Worm (Caenorhabditis elegans): ENCODE data around the gene ace-4.

ace-4 gene

DNA sequence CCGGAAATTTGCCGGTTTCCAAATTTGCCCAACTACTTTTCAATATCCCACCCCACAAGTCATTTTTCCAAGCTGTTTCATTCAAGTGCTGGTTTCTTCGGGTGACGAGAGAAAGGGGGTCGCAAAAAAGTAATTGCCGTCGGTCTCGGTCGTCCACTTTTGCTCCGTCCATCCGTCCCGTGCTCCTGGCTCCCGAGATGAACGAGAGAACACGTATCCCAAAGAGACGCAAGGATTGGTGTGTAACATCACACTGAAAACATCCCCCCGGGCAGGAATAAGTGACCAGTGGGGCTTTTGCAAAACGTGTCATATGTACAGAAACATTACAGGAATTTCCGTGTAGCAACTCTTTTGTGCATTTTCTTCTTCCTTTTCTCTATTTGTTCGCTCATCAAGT is 21.2 kb upstream of the ace-4 start:
- no peak for TF ChIP-seq ama-1 (optimal IDR thresholded peaks at IDR 0.05)

DNA sequence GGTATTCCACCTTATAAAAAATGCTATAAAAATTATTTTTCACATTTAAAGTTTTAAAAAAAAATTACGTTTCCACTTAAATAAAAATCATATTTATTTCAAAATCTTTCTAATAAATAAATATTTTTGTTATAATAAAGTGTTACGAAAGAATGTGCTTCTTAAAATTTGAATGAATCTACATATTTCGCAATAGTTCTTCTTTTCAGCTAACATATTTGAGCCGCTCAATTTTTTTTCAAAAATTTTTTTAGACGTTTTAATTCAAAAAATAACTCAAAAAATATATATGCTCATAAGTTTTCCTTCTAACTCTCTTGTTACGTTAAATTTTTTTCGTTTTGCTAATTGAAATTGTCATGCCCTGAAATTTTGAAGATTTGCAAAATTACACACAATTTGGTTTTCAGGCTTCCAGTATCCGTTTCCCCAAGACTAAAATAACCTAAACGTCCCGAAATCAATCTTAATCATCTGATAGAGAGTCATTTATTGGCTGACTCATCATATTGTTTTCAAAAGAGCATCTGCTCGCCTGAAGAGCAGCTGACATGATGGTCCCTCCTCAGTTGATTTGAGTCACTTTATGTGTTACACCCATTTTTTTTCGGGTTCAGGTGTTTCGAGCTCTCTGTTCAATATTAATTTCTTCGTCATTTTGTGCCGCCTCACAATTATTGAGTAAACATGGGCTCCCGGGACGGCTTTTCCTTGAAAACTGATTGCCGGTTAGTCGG is 19.4 kb upstream of the ace-4 start, which contains the start of gene efhd-1:
Gene efhd-1, plus strand, starts transcription at position 582 of the 737 bp plus-strand sequence.
- no peak for TF ChIP-seq mdl-1 (tag; optimal IDR thresholded peaks at IDR 0.05)
- no peak for TF ChIP-seq pqm-1 (tag; optimal IDR thresholded peaks at IDR 0.05)
- TF ChIP-seq egl-5 (tag; optimal IDR thresholded peaks at IDR 0.05): peak; percentile 0

DNA sequence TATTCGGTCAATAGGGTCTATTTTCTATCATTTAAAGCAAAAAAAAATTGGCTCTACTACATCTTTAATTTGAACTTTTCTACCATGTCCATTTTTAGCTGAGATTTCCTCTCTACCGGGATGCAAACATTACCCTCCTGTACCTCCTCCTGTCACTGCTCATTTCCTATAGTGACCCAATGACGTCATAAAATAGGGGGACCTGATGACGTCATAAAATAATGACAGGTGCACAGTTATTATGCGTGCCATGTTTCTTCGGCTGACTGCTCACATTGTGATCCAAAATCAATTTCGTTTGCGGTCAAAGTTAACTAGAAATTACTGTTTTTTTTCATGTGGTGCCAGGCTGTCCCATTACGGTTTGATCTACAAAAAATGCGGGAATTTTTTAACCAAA is 10.9 kb upstream of the ace-4 start:
- TF ChIP-seq pha-4 (tag; optimal IDR thresholded peaks at IDR 0.05): no peak
- TF ChIP-seq nhr-237 (tag; optimal IDR thresholded peaks at IDR 0.05): no peak
- no peak for TF ChIP-seq ceh-9 (tag; optimal IDR thresholded peaks at IDR 0.05)
- TF ChIP-seq daf-12 (tag; optimal IDR thresholded peaks at IDR 0.05): no peak
- no peak for TF ChIP-seq mdl-1 (tag; optimal IDR thresholded peaks at IDR 0.05)
- no peak for TF ChIP-seq pqm-1 (tag; optimal IDR thresholded peaks at IDR 0.05)
- no peak for TF ChIP-seq nhr-76 (tag; optimal IDR thresholded peaks at IDR 0.05)
- no peak for TF ChIP-seq nhr-77 (tag; optimal IDR thresholded peaks at IDR 0.05)

DNA sequence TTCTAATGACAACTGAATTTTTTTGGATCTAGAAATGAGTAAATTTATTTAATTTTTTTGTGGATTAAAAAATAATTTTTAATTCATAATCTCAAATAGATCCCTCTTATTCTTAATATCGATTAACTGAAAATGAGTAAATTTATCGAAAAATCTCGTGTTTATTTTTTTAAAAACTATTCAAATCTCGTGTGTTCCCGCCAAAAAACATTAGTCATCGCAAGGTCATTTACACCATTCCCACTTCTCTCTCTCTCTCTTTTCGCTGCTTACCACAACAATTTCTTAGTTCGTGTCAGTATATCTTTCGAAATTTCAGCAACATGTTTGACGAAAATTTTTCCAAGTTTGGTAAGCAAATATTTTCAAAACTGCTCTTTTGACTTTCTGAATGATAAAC is 10.4 kb upstream of the ace-4 start:
- no peak for TF ChIP-seq nfya-1 (tag; optimal IDR thresholded peaks at IDR 0.05; ENCODE audit: insufficient read depth)
- no peak for TF ChIP-seq elt-3 (tag; optimal IDR thresholded peaks at IDR 0.05)
- TF ChIP-seq eor-1 (tag; optimal IDR thresholded peaks at IDR 0.05): no peak
- no peak for TF ChIP-seq sea-2 (GFP tag; optimal IDR thresholded peaks at IDR 0.05)
- no peak for TF ChIP-seq zag-1 (tag; optimal IDR thresholded peaks at IDR 0.05)
- TF ChIP-seq nhr-23 (tag; optimal IDR thresholded peaks at IDR 0.05): no peak
- TF ChIP-seq egl-5 (tag; optimal IDR thresholded peaks at IDR 0.05): no peak
- no peak for TF ChIP-seq nhr-11 (tag; optimal IDR thresholded peaks at IDR 0.05)
- no peak for TF ChIP-seq ceh-16 (tag; optimal IDR thresholded peaks at IDR 0.05)
- TF ChIP-seq ceh-9 (tag; optimal IDR thresholded peaks at IDR 0.05): no peak

DNA sequence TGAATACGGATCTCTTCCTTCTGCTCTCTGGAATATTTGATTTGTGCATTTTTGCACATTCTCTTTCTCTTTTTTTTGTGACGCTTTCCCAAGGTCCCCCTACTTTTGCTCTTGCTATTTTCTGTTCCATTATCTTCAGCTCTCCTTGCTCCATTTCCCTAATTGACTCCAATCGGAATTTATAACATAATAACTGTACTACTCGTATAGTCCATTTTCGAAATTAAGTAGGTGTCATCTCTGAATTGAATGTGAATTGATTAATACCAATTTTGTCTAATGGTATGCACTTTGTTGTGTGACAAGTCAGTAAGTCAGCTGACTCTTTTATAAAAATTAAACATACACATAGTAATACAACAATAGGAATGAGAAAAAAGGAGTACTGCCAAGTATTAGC is 1.9 kb upstream of the ace-4 start:
- TF ChIP-seq mml-1 (tag; optimal IDR thresholded peaks at IDR 0.05): no peak

DNA sequence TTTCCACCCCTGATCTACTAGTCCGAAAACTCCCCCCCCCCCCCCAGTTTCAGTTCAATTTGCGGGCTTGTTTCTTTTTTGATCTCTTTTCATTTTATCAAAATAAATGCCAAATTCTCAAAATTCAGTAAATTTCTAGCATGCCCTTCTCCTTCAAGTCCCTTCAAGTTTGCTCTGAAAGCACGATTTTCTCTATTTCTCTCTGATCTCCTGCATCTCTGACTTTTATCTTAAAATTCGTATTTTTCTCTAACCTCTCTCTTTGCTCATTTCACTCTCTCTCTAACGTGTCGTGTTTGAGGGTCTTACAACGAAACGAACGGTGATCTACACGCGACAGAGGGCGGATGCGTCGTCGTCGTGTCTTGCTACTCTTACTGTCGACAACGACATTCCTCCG is 7.5 kb downstream of the ace-4 start, which contains the start of gene ace-3:
Gene ace-3, plus strand, starts transcription at position 301 of the 400 bp plus-strand sequence.
- TF ChIP-seq elt-3 (tag; optimal IDR thresholded peaks at IDR 0.05) (no peak), mdl-1 (tag; optimal IDR thresholded peaks at IDR 0.05) (no peak)

DNA sequence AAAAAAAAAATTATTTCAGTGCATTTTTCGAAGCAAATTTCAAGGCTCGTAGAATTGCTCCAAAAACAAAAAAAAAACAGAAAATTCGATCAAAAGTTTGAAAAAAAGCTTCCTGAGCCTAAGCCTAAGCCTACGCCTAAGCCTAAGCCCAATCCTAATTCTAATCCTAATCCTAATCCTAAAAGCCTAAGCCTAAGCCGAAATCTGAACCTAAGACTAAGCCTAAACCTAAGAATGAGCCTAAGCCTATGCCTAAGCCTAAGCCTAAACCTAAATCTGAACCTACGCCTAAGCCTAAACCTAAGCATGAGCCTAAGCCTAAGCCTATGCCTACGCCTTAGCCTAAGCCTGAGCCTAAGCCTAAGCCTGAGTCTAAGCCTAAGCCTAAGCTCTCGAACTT is 8.4 kb downstream of the ace-4 start:
- no peak for TF ChIP-seq ceh-28 (tag; optimal IDR thresholded peaks at IDR 0.05)
- TF ChIP-seq eor-1 (tag; optimal IDR thresholded peaks at IDR 0.05): no peak
- no peak for TF ChIP-seq nhr-43 (tag; optimal IDR thresholded peaks at IDR 0.05; ENCODE audit: poor library complexity, severe bottlenecking)
- no peak for TF ChIP-seq sea-2 (GFP tag; optimal IDR thresholded peaks at IDR 0.05)
- TF ChIP-seq zag-1 (tag; optimal IDR thresholded peaks at IDR 0.05): no peak
- no peak for TF ChIP-seq ceh-9 (tag; optimal IDR thresholded peaks at IDR 0.05)
- TF ChIP-seq fkh-2 (tag; optimal IDR thresholded peaks at IDR 0.05): no peak
- no peak for TF ChIP-seq egl-27 (tag; optimal IDR thresholded peaks at IDR 0.05)
- TF ChIP-seq fos-1 (tag; optimal IDR thresholded peaks at IDR 0.05): no peak
- no peak for TF ChIP-seq ZK546.5 (tag; optimal IDR thresholded peaks at IDR 0.05)
- no peak for TF ChIP-seq nhr-77 (tag; optimal IDR thresholded peaks at IDR 0.05)
- no peak for TF ChIP-seq aly-2 (tag; optimal IDR thresholded peaks at IDR 0.05)
- TF ChIP-seq lin-39 (tag; optimal IDR thresholded peaks at IDR 0.05): no peak
- no peak for TF ChIP-seq mdl-1 (tag; optimal IDR thresholded peaks at IDR 0.05)
- TF ChIP-seq unc-62 (GFP tag; optimal IDR thresholded peaks at IDR 0.05): no peak
- no peak for TF ChIP-seq nhr-23 (tag; optimal IDR thresholded peaks at IDR 0.05)

All from whole organism, L3 larva.